Worm (Caenorhabditis elegans) whole organism, L4 larva: Measurements from ENCODE around the gene F09C6.13.

ENCODE experiments used
- F26F4.8 ChIP-seq: fragments of 200-800 bp; sonication (Bioruptor generic); conservative IDR thresholded peaks from 2 replicates; pipeline ENCODE4 v1.3.6; 2022; ENCODE audit warnings: missing genetic modification characterization, missing compliant biosample characterization
- F44E2.7 ChIP-seq: fragments of 200-800 bp; sonication (Bioruptor generic); IDR thresholded peaks from 2 replicates; pipeline ENCODE4 v2.1.2; 2022; ENCODE audit warnings: missing genetic modification characterization, missing compliant biosample characterization
- T20F7.1 ChIP-seq: fragments of 200-800 bp; sonication (Bioruptor generic); optimal IDR thresholded peaks from 2 replicates; lab custom pipeline; 2018; ENCODE audit warnings: mild to moderate bottlenecking, missing genetic modification characterization, missing compliant biosample characterization
- Y48G9A.11 ChIP-seq: fragments of 200-800 bp; sonication (Bioruptor generic); IDR thresholded peaks from 2 replicates; pipeline ENCODE4 v1.3.6; 2022; ENCODE audit warnings: missing genetic modification reagents, missing genetic modification characterization, missing compliant biosample characterization
- aha-1 ChIP-seq: fragments of 150-350 bp; peaks from one replicate; lab custom pipeline; 2014; ENCODE audit warnings: missing biosample characterization, missing genetic modification characterization
- ceh-20 ChIP-seq: fragments of 200-800 bp; sonication (Bioruptor generic); IDR thresholded peaks from 2 replicates; pipeline ENCODE4 v1.3.6; 2022; ENCODE audit warnings: missing genetic modification reagents, missing genetic modification characterization, missing compliant biosample characterization
- ceh-28 ChIP-seq: fragments of 150-350 bp; optimal IDR thresholded peaks from 2 replicates; lab custom pipeline; 2014; ENCODE audit warnings: missing biosample characterization, missing genetic modification reagents, missing genetic modification characterization
- ceh-62 ChIP-seq: sonication (generic microtip); optimal IDR thresholded peaks from 2 replicates; lab custom pipeline; 2017; ENCODE audit warnings: missing biosample characterization, missing genetic modification characterization
- ceh-82 ChIP-seq: sonication (generic microtip); optimal IDR thresholded peaks from 2 replicates; lab custom pipeline; 2017; ENCODE audit warnings: missing biosample characterization, missing genetic modification characterization
- ces-1 ChIP-seq: fragments of 150-350 bp; sonication (generic microtip); optimal IDR thresholded peaks from 4 replicates; lab custom pipeline; 2014; ENCODE audit warnings: missing biosample characterization, missing genetic modification reagents, missing genetic modification characterization
- cey-2 ChIP-seq: sonication (generic microtip); optimal IDR thresholded peaks from 3 replicates; lab custom pipeline; 2017; ENCODE audit warnings: missing genetic modification characterization, mild to moderate bottlenecking, missing compliant biosample characterization, antibody characterized with exemption, borderline replicate concordance; ENCODE audit not compliant: insufficient read depth
- daf-16 ChIP-seq, 3 experiments: sonication (generic microtip); optimal IDR thresholded peaks; 2 replicates each; lab custom pipeline; 2016 to 2017; ENCODE audit warnings: missing genetic modification characterization in 3 of 3, missing genetic modification reagents in 3 of 3, mild to moderate bottlenecking in 2 of 3, missing compliant biosample characterization in 2 of 3, missing biosample characterization in 1 of 3, moderate library complexity in 1 of 3
- daf-19 ChIP-seq: fragments of 200-800 bp; sonication (Bioruptor generic); conservative IDR thresholded peaks from 2 replicates; pipeline ENCODE4 v1.3.6; 2022; ENCODE audit warnings: missing genetic modification characterization, missing compliant biosample characterization
- dmd-6 ChIP-seq: fragments of 200-800 bp; sonication (Bioruptor generic); IDR thresholded peaks from 2 replicates; pipeline ENCODE4 v1.3.6; 2022; ENCODE audit warnings: missing genetic modification reagents, missing genetic modification characterization, missing compliant biosample characterization
- dpl-1 ChIP-seq: fragments of 150-350 bp; optimal IDR thresholded peaks from 2 replicates; lab custom pipeline; 2014; ENCODE audit warnings: missing biosample characterization, missing genetic modification reagents, missing genetic modification characterization
- egl-27 ChIP-seq: sonication (generic microtip); optimal IDR thresholded peaks from 3 replicates; lab custom pipeline; 2017; ENCODE audit warnings: missing biosample characterization, missing genetic modification reagents, missing genetic modification characterization
- fos-1 ChIP-seq: fragments of 150-350 bp; optimal IDR thresholded peaks from 2 replicates; lab custom pipeline; 2014; ENCODE audit warnings: missing biosample characterization, missing genetic modification characterization
- gei-8 ChIP-seq: fragments of 200-800 bp; sonication (Bioruptor generic); optimal IDR thresholded peaks from 2 replicates; lab custom pipeline; 2018; ENCODE audit warnings: mild to moderate bottlenecking, missing genetic modification characterization, missing compliant biosample characterization
- jun-1 ChIP-seq: fragments of 150-350 bp; optimal IDR thresholded peaks from 2 replicates; lab custom pipeline; 2014; ENCODE audit warnings: missing biosample characterization, missing genetic modification reagents, missing genetic modification characterization
- lim-7 ChIP-seq: fragments of 200-800 bp; sonication (Bioruptor generic); IDR thresholded peaks from 2 replicates; pipeline ENCODE4 v1.3.6; 2022; ENCODE audit warnings: missing genetic modification characterization, missing compliant biosample characterization
- lin-1 ChIP-seq: fragments of 200-800 bp; sonication (Bioruptor generic); IDR thresholded peaks from 2 replicates; pipeline ENCODE4 v1.3.6; 2022; ENCODE audit warnings: missing genetic modification reagents, missing genetic modification characterization, missing compliant biosample characterization
- lin-29 ChIP-seq: fragments of 200-800 bp; sonication (Bioruptor generic); IDR thresholded peaks from 2 replicates; pipeline ENCODE4 v1.3.6; 2022; ENCODE audit warnings: missing genetic modification reagents, missing genetic modification characterization, missing compliant biosample characterization
- lin-39 ChIP-seq: fragments of 150-350 bp; optimal IDR thresholded peaks from 2 replicates; lab custom pipeline; 2014; ENCODE audit warnings: missing biosample characterization, missing genetic modification reagents, missing genetic modification characterization
- mdl-1 ChIP-seq, 2 experiments: fragments of 150-350 bp in 1 of 2; sonication (generic microtip) in 1 of 2; optimal IDR thresholded peaks; 2 replicates each; lab custom pipeline; 2014 to 2017; ENCODE audit warnings: missing biosample characterization in 2 of 2, missing genetic modification characterization in 2 of 2
- mxl-2 ChIP-seq: fragments of 200-800 bp; sonication (Bioruptor generic); conservative IDR thresholded peaks from 2 replicates; pipeline ENCODE4 v1.3.6; 2022; ENCODE audit warnings: missing genetic modification reagents, missing genetic modification characterization, missing compliant biosample characterization
- nhr-11 ChIP-seq: fragments of 150-350 bp; optimal IDR thresholded peaks from 2 replicates; lab custom pipeline; 2014; ENCODE audit warnings: missing biosample characterization, missing genetic modification characterization
- nhr-111 ChIP-seq: fragments of 200-800 bp; sonication (Bioruptor generic); optimal IDR thresholded peaks from 2 replicates; lab custom pipeline; 2018; ENCODE audit warnings: mild to moderate bottlenecking, missing genetic modification characterization, missing compliant biosample characterization
- nhr-25 ChIP-seq: sonication (generic microtip); optimal IDR thresholded peaks from 2 replicates; lab custom pipeline; 2017; ENCODE audit warnings: missing genetic modification characterization, mild to moderate bottlenecking, missing compliant biosample characterization, antibody characterized with exemption, moderate library complexity, borderline replicate concordance; ENCODE audit not compliant: insufficient read depth
- nhr-28 ChIP-seq: fragments of 150-350 bp; optimal IDR thresholded peaks from 2 replicates; lab custom pipeline; 2014; ENCODE audit warnings: missing biosample characterization, missing genetic modification characterization
- nhr-42 ChIP-seq: fragments of 200-800 bp; sonication (Bioruptor generic); IDR thresholded peaks from 2 replicates; pipeline ENCODE4 v1.3.6; 2022; ENCODE audit warnings: missing genetic modification characterization, missing compliant biosample characterization
- nhr-77 ChIP-seq: fragments of 150-350 bp; optimal IDR thresholded peaks from 2 replicates; lab custom pipeline; 2014; ENCODE audit warnings: missing biosample characterization, missing genetic modification characterization
- pqm-1 ChIP-seq: sonication (generic microtip); optimal IDR thresholded peaks from 2 replicates; lab custom pipeline; 2017; ENCODE audit warnings: missing biosample characterization, missing genetic modification characterization
- set-16 ChIP-seq: fragments of 200-800 bp; sonication (Bioruptor generic); IDR thresholded peaks from 2 replicates; pipeline ENCODE4 v1.3.6; 2022; ENCODE audit warnings: missing genetic modification reagents, missing genetic modification characterization, missing compliant biosample characterization
- skn-1 ChIP-seq: fragments of 150-350 bp; optimal IDR thresholded peaks from 2 replicates; lab custom pipeline; 2014; ENCODE audit warnings: missing biosample characterization, missing genetic modification characterization
- spr-1 ChIP-seq: sonication (generic microtip); optimal IDR thresholded peaks from 2 replicates; lab custom pipeline; 2016; ENCODE audit warnings: mild to moderate bottlenecking, missing genetic modification characterization, missing compliant biosample characterization
- tag-97 ChIP-seq: fragments of 200-800 bp; sonication (Bioruptor generic); IDR thresholded peaks from 2 replicates; pipeline ENCODE4 v1.3.6; 2022; ENCODE audit warnings: missing genetic modification characterization, missing compliant biosample characterization
- unc-62 ChIP-seq, 3 experiments: fragments of 150-350 bp in 1 of 3; sonication (generic microtip); optimal IDR thresholded peaks in 2 of 3; peaks in 1 of 3; 1 replicate in 1 of 3; 2 replicates in 2 of 3; lab custom pipeline; 2014 to 2017; ENCODE audit warnings: missing biosample characterization in 3 of 3, missing genetic modification characterization in 3 of 3, missing genetic modification reagents in 3 of 3, missing genotype in 1 of 3

The F09C6.13 gene

ce11 chrV:16842941-16843340 lies 41.9 kb upstream of the F09C6.13 start, which contains the start of gene clec-25:
Gene clec-25, plus strand, starts transcription at chrV:16843241.
- TF ChIP-seq jun-1 = no peak
- TF ChIP-seq lin-39 = no peak
- no peak for TF ChIP-seq daf-19 (GFP tag; lab: Robert Waterston, UW)
- TF ChIP-seq aha-1 (tag; lab: Kevin White, UChicago) = no peak
- no peak for TF ChIP-seq lin-29 (GFP tag; lab: Robert Waterston, UW)
- no peak for TF ChIP-seq spr-1 (tag; lab: Kevin White, UChicago)
- no peak for TF ChIP-seq nhr-77
- no peak for TF ChIP-seq lin-1 (GFP tag; lab: Robert Waterston, UW)
- no peak for TF ChIP-seq mdl-1 (tag; optimal IDR thresholded peaks at IDR 0.05; lab: Kevin White, UChicago)
- TF ChIP-seq ces-1 (GFP tag; lab: Kevin White, UChicago) = no peak

- TF ChIP-seq dmd-6 (GFP tag; lab: Robert Waterston, UW) = peak; percentile 38; the same call in 1 of the 2 replicates
- no peak for TF ChIP-seq set-16 (GFP tag; lab: Robert Waterston, UW)
- TF ChIP-seq mxl-2 (GFP tag; lab: Robert Waterston, UW) = no peak
- TF ChIP-seq unc-62 (GFP tag; optimal IDR thresholded peaks at IDR 0.05 in 1 of 2; lab: Kevin White, UChicago) = peak in 1 of 2 experiments; percentile 77
- no peak for TF ChIP-seq unc-62 (tag; optimal IDR thresholded peaks at IDR 0.05; lab: Kevin White, UChicago)
- TF ChIP-seq nhr-28 (tag; lab: Kevin White, UChicago) = no peak
- no peak for TF ChIP-seq dpl-1 (GFP tag; lab: Kevin White, UChicago)
- no peak for TF ChIP-seq pqm-1 (tag; lab: Kevin White, UChicago)
- no peak for TF ChIP-seq Y48G9A.11 (GFP tag; lab: Robert Waterston, UW)
- TF ChIP-seq skn-1 (tag; lab: Kevin White, UChicago) = no peak
- TF ChIP-seq cey-2 (tag; lab: Kevin White, UChicago) = no peak
Observed at ce11 chrV:16848498-16848897, 36.3 kb upstream of the F09C6.13 start, which contains the start of the genes clec-36 and clec-26. Gene clec-36, minus strand, starts transcription at chrV:16848598. Gene clec-26, plus strand, starts transcription at chrV:16848611.

ce11 chrV:16852002-16852401 lies 32.8 kb upstream of the F09C6.13 start, which contains the start of gene clec-37:
Gene clec-37, minus strand, starts transcription at chrV:16852102.
- TF ChIP-seq nhr-25 (tag; lab: Kevin White, UChicago) = no peak
- no peak for TF ChIP-seq nhr-42
- TF ChIP-seq spr-1 (tag; lab: Kevin White, UChicago) = no peak
- no peak for TF ChIP-seq ceh-82
- TF ChIP-seq cey-2 (tag; lab: Kevin White, UChicago) = no peak
- no peak for TF ChIP-seq T20F7.1

- TF ChIP-seq tag-97 (no peak), F44E2.7 (no peak), nhr-11 (no peak), nhr-111 (GFP tag; lab: Kevin White, UChicago) (no peak), lin-1 (GFP tag; lab: Robert Waterston, UW) (no peak), ces-1 (GFP tag; lab: Kevin White, UChicago) (no peak), ceh-20 (GFP tag; lab: Robert Waterston, UW) (no peak), lim-7 (GFP tag; lab: Robert Waterston, UW) (no peak), fos-1 (tag; lab: Kevin White, UChicago) (no peak), unc-62 (GFP tag; optimal IDR thresholded peaks at IDR 0.05 in 1 of 2; lab: Kevin White, UChicago) (no peak), unc-62 (tag; optimal IDR thresholded peaks at IDR 0.05; lab: Kevin White, UChicago) (no peak), ceh-28 (tag; lab: Kevin White, UChicago) (no peak), daf-16 (GFP tag; optimal IDR thresholded peaks at IDR 0.05; lab: Kevin White, UChicago) (no peak), daf-16 (tag; optimal IDR thresholded peaks at IDR 0.05; lab: Kevin White, UChicago) (no peak), Y48G9A.11 (GFP tag; lab: Robert Waterston, UW) (no peak), egl-27 (tag; lab: Kevin White, UChicago) (no peak), jun-1 (no peak), gei-8 (GFP tag; lab: Kevin White, UChicago) (no peak), ceh-62 (tag; lab: Kevin White, UChicago) (no peak), F26F4.8 (GFP tag; lab: Robert Waterston, UW) (no peak)
Observed at ce11 chrV:16853956-16854683, 30.7 kb upstream of the F09C6.13 start, which contains the start of the genes clec-35 and clec-27. Gene clec-35, minus strand, starts transcription at chrV:16854056. Gene clec-27, plus strand, starts transcription at chrV:16854633.
